Fruit fly (Drosophila melanogaster): ENCODE results near the gene Polr1C.

dm6 chr2L:4998571-4999191, 29.9 kb downstream of the Polr1C start:
- TF ChIP-seq CG31627 (GFP tag; optimal IDR thresholded peaks at IDR 0.05) = no peak
- no peak for TF ChIP-seq CG11294 (GFP tag; IDR thresholded peaks at IDR 0.05)
- TF ChIP-seq CG10631 (GFP tag; optimal IDR thresholded peaks at IDR 0.05) = no peak
- TF ChIP-seq Eip93F (GFP tag; optimal IDR thresholded peaks at IDR 0.05) = no peak
- no peak for TF ChIP-seq cyc (GFP tag; optimal IDR thresholded peaks at IDR 0.05)
- no peak for TF ChIP-seq Sox102F (GFP tag; optimal IDR thresholded peaks at IDR 0.05)
- TF ChIP-seq Sox15 (GFP tag; optimal IDR thresholded peaks at IDR 0.05) = no peak
- no peak for TF ChIP-seq CG6808 (GFP tag; optimal IDR thresholded peaks at IDR 0.05)
- TF ChIP-seq CG34406 (GFP tag; optimal IDR thresholded peaks at IDR 0.05) = no peak
- no peak for TF ChIP-seq achi (GFP tag; optimal IDR thresholded peaks at IDR 0.05)
- no peak for TF ChIP-seq fd59A (GFP tag; optimal IDR thresholded peaks at IDR 0.05)
